Worm (Caenorhabditis elegans) whole organism, L2 larva: ENCODE measurements around the gene nhr-39.

Source experiments
- lin-39 ChIP-seq: fragments of 150-350 bp; optimal IDR thresholded peaks from 2 replicates; lab custom pipeline; 2014; ENCODE audit warnings: missing biosample characterization, missing genetic modification reagents, missing genetic modification characterization
- nhr-21 ChIP-seq: fragments of 150-350 bp; optimal IDR thresholded peaks from 2 replicates; lab custom pipeline; 2014; ENCODE audit warnings: missing biosample characterization, missing genetic modification characterization
- ztf-11 ChIP-seq: sonication (generic microtip); optimal IDR thresholded peaks from 2 replicates; lab custom pipeline; 2017; ENCODE audit warnings: missing biosample characterization, missing genetic modification characterization

- TF ChIP-seq ztf-11 (tag; lab: Kevin White, UChicago) (no peak), lin-39 (tag; lab: Kevin White, UChicago) (no peak), nhr-21 (tag; lab: Kevin White, UChicago) (peak; percentile 3)
Measured at ce11 chrV:9293359-9293758, 9.8 kb upstream of the nhr-39 start.
